Fruit fly (Drosophila melanogaster) whole organism, prepupa: ENCODE data around the gene Golgin84.

Experiments
- CG16779 ChIP-seq: fragments of 200-800 bp; sonication (Bioruptor generic); optimal IDR thresholded peaks from 3 replicates; lab custom pipeline; 2017; ENCODE audit warnings: missing biosample characterization, mild to moderate bottlenecking, missing genetic modification characterization
- CG6276 ChIP-seq: fragments of 200-800 bp; sonication (Bioruptor generic); optimal IDR thresholded peaks from 2 replicates; lab custom pipeline; 2017; ENCODE audit warnings: missing biosample characterization, mild to moderate bottlenecking, missing genetic modification characterization
- CG8119 ChIP-seq: fragments of 200-800 bp; sonication (Bioruptor generic); IDR thresholded peaks from 3 replicates; pipeline ENCODE4 v1.3.6; 2022; ENCODE audit warnings: missing biosample characterization, missing genetic modification characterization
- CG8319 ChIP-seq: fragments of 200-800 bp; sonication (Bioruptor generic); optimal IDR thresholded peaks from 3 replicates; lab custom pipeline; 2016; ENCODE audit warnings: missing biosample characterization, missing genetic modification characterization
- Eip78C ChIP-seq: fragments of 200-800 bp; sonication (Bioruptor generic); peaks from one replicate; lab custom pipeline; 2016; ENCODE audit warnings: missing biosample characterization, missing genetic modification characterization
- Hr38 ChIP-seq: sonication (Bioruptor generic); optimal IDR thresholded peaks from 2 replicates; lab custom pipeline; 2016; ENCODE audit warnings: missing biosample characterization, missing genetic modification characterization
- Lpt ChIP-seq: fragments of 200-800 bp; sonication (Bioruptor generic); optimal IDR thresholded peaks from 3 replicates; lab custom pipeline; 2016; ENCODE audit warnings: missing biosample characterization, missing genetic modification characterization
- Sox15 ChIP-seq: fragments of 200-800 bp; sonication (Bioruptor generic); optimal IDR thresholded peaks from 3 replicates; lab custom pipeline; 2016; ENCODE audit warnings: missing biosample characterization, missing genetic modification characterization
- acj6 ChIP-seq: fragments of 200-800 bp; sonication (Bioruptor generic); optimal IDR thresholded peaks from 3 replicates; lab custom pipeline; 2016; ENCODE audit warnings: missing biosample characterization, missing genetic modification characterization
- net ChIP-seq: fragments of 200-800 bp; sonication (Bioruptor generic); optimal IDR thresholded peaks from 3 replicates; lab custom pipeline; 2016; ENCODE audit warnings: missing biosample characterization, missing genetic modification characterization
- spab ChIP-seq: fragments of 200-800 bp; sonication (Bioruptor generic); optimal IDR thresholded peaks from 2 replicates; lab custom pipeline; 2017; ENCODE audit warnings: missing biosample characterization, mild to moderate bottlenecking, missing genetic modification characterization, missing genetic modification reagents

dm6 chr3R:24333182-24333808 is 24.4 kb downstream of the Golgin84 start, which contains the start of the genes Rrp5 and Dis3:
- TF ChIP-seq Sox15: no peak
- TF ChIP-seq CG8119 (GFP tag; lab: Robert Waterston, UW): no peak
- TF ChIP-seq Hr38: no peak
- no peak for TF ChIP-seq CG6276 (GFP tag; lab: Kevin White, UChicago)
- no peak for TF ChIP-seq acj6
- TF ChIP-seq spab (GFP tag; lab: Kevin White, UChicago): no peak
- no peak for TF ChIP-seq Lpt (GFP tag; lab: Kevin White, UChicago)
- TF ChIP-seq CG16779 (tag; lab: Kevin White, UChicago): no peak
- TF ChIP-seq CG8319 (GFP tag; lab: Kevin White, UChicago): no peak
- TF ChIP-seq Eip78C (GFP tag; lab: Kevin White, UChicago): no peak
- no peak for TF ChIP-seq net
